Fruit fly (Drosophila melanogaster): ENCODE data around the gene Zip99C.

Gene Zip99C

DNA sequence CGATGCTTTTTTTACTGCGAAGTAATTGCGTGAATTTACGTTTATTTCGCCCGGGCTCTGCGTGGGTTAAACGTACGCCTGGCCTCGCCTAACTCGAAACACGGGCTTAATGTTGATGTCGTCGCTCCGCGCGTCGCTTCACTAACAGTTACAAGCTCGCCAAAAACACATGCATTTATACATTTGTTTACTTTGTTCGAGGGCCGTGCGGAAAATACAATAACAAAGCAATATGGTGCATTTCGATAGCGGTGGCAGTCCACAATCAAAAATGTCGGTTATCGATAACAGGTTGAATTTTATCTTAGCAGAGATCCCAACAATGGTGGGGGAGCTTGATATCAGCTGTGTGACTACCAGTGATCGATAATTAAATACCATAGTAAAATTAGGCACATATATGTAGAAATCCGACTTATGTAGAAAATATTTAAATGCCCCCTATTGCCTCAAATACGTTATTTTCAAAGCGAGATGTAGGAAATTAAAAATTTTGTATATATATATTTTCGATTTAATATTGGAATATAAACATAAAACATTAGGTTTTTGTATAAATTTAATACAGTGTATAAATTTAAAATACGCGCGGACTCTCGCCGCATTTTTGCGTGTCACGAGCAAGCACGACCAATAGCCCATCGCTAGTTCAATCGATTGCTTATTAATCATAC, at the start of gene Zip99C (continued):
- TF ChIP-seq Aef1 (GFP tag; IDR thresholded peaks at IDR 0.05), result peak; percentile 57
- no peak for TF ChIP-seq cas (GFP tag; IDR thresholded peaks at IDR 0.05)
- TF ChIP-seq CG14667 (GFP tag; IDR thresholded peaks at IDR 0.05), result no peak
- TF ChIP-seq E2f1 (GFP tag; IDR thresholded peaks at IDR 0.05), result no peak
- no peak for TF ChIP-seq fru (optimal IDR thresholded peaks at IDR 0.05)
- TF ChIP-seq CG3065 (GFP tag; optimal IDR thresholded peaks at IDR 0.05), result no peak
- no peak for TF ChIP-seq gsb (GFP tag; IDR thresholded peaks at IDR 0.05)
- TF ChIP-seq crp (GFP tag; optimal IDR thresholded peaks at IDR 0.05), result peak; percentile 98 to 99
- TF ChIP-seq ara (GFP tag; IDR thresholded peaks at IDR 0.05), result no peak
- no peak for TF ChIP-seq Spps (tag; optimal IDR thresholded peaks at IDR 0.05)
- TF ChIP-seq mirr (GFP tag; optimal IDR thresholded peaks at IDR 0.05), result no peak
- TF ChIP-seq CG13624 (GFP tag; optimal IDR thresholded peaks at IDR 0.05), result no peak
- no peak for TF ChIP-seq ems (GFP tag; optimal IDR thresholded peaks at IDR 0.05)
- no peak for TF ChIP-seq CG11695 (GFP tag; IDR thresholded peaks at IDR 0.05)
- peak; percentile 37; the same call in 1 of the 2 replicates for TF ChIP-seq Xrp1 (GFP tag; IDR thresholded peaks at IDR 0.05)
- TF ChIP-seq E2f2 (GFP tag; IDR thresholded peaks at IDR 0.05), result peak; percentile 95
- no peak for TF ChIP-seq btn (GFP tag; optimal IDR thresholded peaks at IDR 0.05)
- no peak for TF ChIP-seq CG9437 (GFP tag; optimal IDR thresholded peaks at IDR 0.05)
- TF ChIP-seq CG12391 (tag; optimal IDR thresholded peaks at IDR 0.05), result peak; percentile 65
- TF ChIP-seq CG10209 (GFP tag; optimal IDR thresholded peaks at IDR 0.05), result peak; percentile 16
- TF ChIP-seq tin (GFP tag; optimal IDR thresholded peaks at IDR 0.05), result peak; percentile 41
- TF ChIP-seq chn (GFP tag; optimal IDR thresholded peaks at IDR 0.05), result peak; percentile 54
- TF ChIP-seq CG3726 (GFP tag; IDR thresholded peaks at IDR 0.05), result no peak
- peak; percentile 71 for TF ChIP-seq CG15601 (tag; optimal IDR thresholded peaks at IDR 0.05)
- no peak for TF ChIP-seq CG4617 (GFP tag; optimal IDR thresholded peaks at IDR 0.05; ENCODE audit: borderline replicate concordance)
- peak; percentile 36; the same call in 1 of the 2 replicates for TF ChIP-seq H2.0 (GFP tag; IDR thresholded peaks at IDR 0.05)
- TF ChIP-seq CG7372 (GFP tag; IDR thresholded peaks at IDR 0.05), result no peak
- TF ChIP-seq Rfx (GFP tag; IDR thresholded peaks at IDR 0.05), result peak; percentile 56
- TF ChIP-seq CG18619 (GFP tag; optimal IDR thresholded peaks at IDR 0.05), result peak; percentile 16
- TF ChIP-seq zen (tag; optimal IDR thresholded peaks at IDR 0.05), result peak; percentile 44
- TF ChIP-seq CG17612 (GFP tag; IDR thresholded peaks at IDR 0.05), result no peak
- peak; percentile 59 for TF ChIP-seq CG30403 (GFP tag; optimal IDR thresholded peaks at IDR 0.05)
- TF ChIP-seq CG17829 (tag; optimal IDR thresholded peaks at IDR 0.05), result peak; percentile 41
- no peak for TF ChIP-seq NC2α (GFP tag; optimal IDR thresholded peaks at IDR 0.05)
- peak; percentile 32 for TF ChIP-seq nom (GFP tag; optimal IDR thresholded peaks at IDR 0.05)
- TF ChIP-seq lbe (GFP tag; optimal IDR thresholded peaks at IDR 0.05), result peak; percentile 79
- no peak for TF ChIP-seq aop (GFP tag; IDR thresholded peaks at IDR 0.05)
- TF ChIP-seq kay (GFP tag; optimal IDR thresholded peaks at IDR 0.05), result peak; percentile 99
- peak; percentile 46 to 52 for TF ChIP-seq dpn (GFP tag; optimal IDR thresholded peaks at IDR 0.05)
- peak; percentile 44 for TF ChIP-seq CG8924 (tag; optimal IDR thresholded peaks at IDR 0.05)
- no peak for TF ChIP-seq crc (GFP tag; optimal IDR thresholded peaks at IDR 0.05)
- peak; percentile 64 for TF ChIP-seq CG1603 (tag; optimal IDR thresholded peaks at IDR 0.05)
- TF ChIP-seq knrl (GFP tag; IDR thresholded peaks at IDR 0.05; ENCODE audit: partially characterized antibody), result peak; percentile 94
- TF ChIP-seq ash1 (GFP tag; optimal IDR thresholded peaks at IDR 0.05), result no peak
- no peak for TF ChIP-seq CG6254 (GFP tag; optimal IDR thresholded peaks at IDR 0.05)
- no peak for TF ChIP-seq CG4282 (GFP tag; optimal IDR thresholded peaks at IDR 0.05)
- TF ChIP-seq ATbp (GFP tag; optimal IDR thresholded peaks at IDR 0.05), result no peak
- peak; percentile 24; the same call in 1 of the 2 replicates for TF ChIP-seq CG10366 (GFP tag; IDR thresholded peaks at IDR 0.05)
- TF ChIP-seq CG4328 (GFP tag; optimal IDR thresholded peaks at IDR 0.05), result peak; percentile 2
- peak in 1 of 3 experiments; percentile 80 for TF ChIP-seq Stat92E (GFP tag; optimal IDR thresholded peaks at IDR 0.05)

Measured in whole organism, embryonic.